Fruit fly (Drosophila melanogaster) whole organism, prepupa: ENCODE data around the gene ric8a.

Experiments used
- Blimp-1 ChIP-seq: fragments of 200-800 bp; sonication (Bioruptor generic); optimal IDR thresholded peaks from 3 replicates; lab custom pipeline; 2017; ENCODE audit warnings: missing biosample characterization, missing genetic modification characterization, mild to moderate bottlenecking, moderate library complexity, missing genetic modification reagents
- CG34406 ChIP-seq: fragments of 200-800 bp; sonication (Bioruptor generic); optimal IDR thresholded peaks from 3 replicates; lab custom pipeline; 2016; ENCODE audit warnings: missing biosample characterization, missing genetic modification characterization
- CG6163 ChIP-seq: fragments of 200-800 bp; sonication (Bioruptor generic); IDR thresholded peaks from 3 replicates; pipeline ENCODE4 v1.3.6; 2022; ENCODE audit warnings: missing biosample characterization, missing genetic modification characterization
- OdsH ChIP-seq: fragments of 200-800 bp; sonication (Bioruptor generic); optimal IDR thresholded peaks from 3 replicates; lab custom pipeline; 2016; ENCODE audit warnings: missing biosample characterization, missing genetic modification characterization
- achi ChIP-seq: fragments of 200-800 bp; sonication (Bioruptor generic); optimal IDR thresholded peaks from 3 replicates; lab custom pipeline; 2016; ENCODE audit warnings: missing biosample characterization, missing genetic modification characterization
- dsx ChIP-seq: fragments of 200-800 bp; optimal IDR thresholded peaks from 3 replicates; lab custom pipeline; 2019; ENCODE audit warnings: missing biosample characterization, mild to moderate bottlenecking, missing genetic modification characterization, moderate library complexity; ENCODE audit not compliant: poor library complexity, severe bottlenecking
- fd59A ChIP-seq: fragments of 200-800 bp; sonication (Bioruptor generic); optimal IDR thresholded peaks from 2 replicates; lab custom pipeline; 2017; ENCODE audit warnings: missing biosample characterization, mild to moderate bottlenecking, missing genetic modification characterization, missing genetic modification reagents
- svp ChIP-seq: fragments of 200-800 bp; sonication (Bioruptor generic); peaks from one replicate; lab custom pipeline; 2016; ENCODE audit warnings: missing biosample characterization, missing genetic modification characterization

DNA sequence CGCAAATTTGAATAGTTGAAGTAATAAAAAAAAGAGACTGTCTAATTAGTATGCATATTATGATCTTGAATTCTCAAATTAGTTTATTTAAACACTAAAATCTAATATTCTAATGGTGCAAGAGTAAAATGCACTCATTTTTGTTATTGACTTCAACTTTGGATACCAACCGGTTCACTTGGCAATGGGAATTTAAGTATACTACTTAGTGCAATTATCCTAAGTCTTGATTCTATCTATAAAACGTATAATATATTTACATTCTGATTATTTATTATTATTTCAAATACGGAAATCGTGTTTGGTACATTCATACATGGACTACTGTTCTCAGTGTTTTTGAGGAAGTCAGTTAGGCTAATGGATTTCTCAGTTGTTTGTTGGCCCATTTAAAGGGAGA lies 29.1 kb upstream of the ric8a start, which contains the start of gene Gr8a:
- TF ChIP-seq OdsH (GFP tag; lab: Kevin White, UChicago), result no peak
- no peak for TF ChIP-seq dsx
- TF ChIP-seq fd59A (GFP tag; lab: Kevin White, UChicago), result no peak
- TF ChIP-seq CG6163, result no peak
- no peak for TF ChIP-seq svp (GFP tag; lab: Kevin White, UChicago)
- no peak for TF ChIP-seq CG34406
- TF ChIP-seq achi, result no peak
- no peak for TF ChIP-seq Blimp-1 (GFP tag; lab: Kevin White, UChicago)
